Worm (Caenorhabditis elegans) whole organism, L4/young adult: ENCODE measurements around the gene F10C1.9.

Experiments used
- dao-5 ChIP-seq: sonication (generic microtip); optimal IDR thresholded peaks from 2 replicates; lab custom pipeline; 2016; ENCODE audit warnings: missing genotype, missing genetic modification characterization, moderate library complexity, missing compliant biosample characterization
- him-1 ChIP-seq: sonication (generic microtip); optimal IDR thresholded peaks from 2 replicates; lab custom pipeline; 2016; ENCODE audit warnings: missing genotype, missing genetic modification reagents, missing genetic modification characterization, missing compliant biosample characterization

- TF ChIP-seq dao-5 (tag; lab: Kevin White, UChicago) (no peak), him-1 (tag; lab: Kevin White, UChicago) (no peak)
Measured at ce11 chrII:5730343-5731083, 14.6 kb downstream of the F10C1.9 start, which contains the start of the genes C18A3.7 and C18A3.11.
